Fruit fly (Drosophila melanogaster) whole organism, adult: ENCODE results near the gene Atg4b.

Experiments used
- CG14711 ChIP-seq: fragments of 200-800 bp; sonication (Bioruptor generic); optimal IDR thresholded peaks from 2 replicates; lab custom pipeline; 2018; ENCODE audit warnings: missing biosample characterization, mild to moderate bottlenecking, missing genetic modification characterization, moderate library complexity
- CG1620 ChIP-seq: fragments of 200-800 bp; sonication (Bioruptor generic); optimal IDR thresholded peaks from 2 replicates; lab custom pipeline; 2016; ENCODE audit warnings: missing biosample characterization, missing genetic modification characterization
- CG33017 ChIP-seq: fragments of 200-800 bp; sonication (Bioruptor generic); optimal IDR thresholded peaks from 2 replicates; lab custom pipeline; 2018; ENCODE audit warnings: missing biosample characterization, mild to moderate bottlenecking, missing genetic modification characterization, moderate library complexity
- Hr96 ChIP-seq: fragments of 200-800 bp; sonication (Bioruptor generic); optimal IDR thresholded peaks from 2 replicates; lab custom pipeline; 2016; ENCODE audit warnings: missing biosample characterization, missing genetic modification characterization
- Mnt ChIP-seq: fragments of 200-800 bp; sonication (Bioruptor generic); optimal IDR thresholded peaks from 2 replicates; lab custom pipeline; 2016; ENCODE audit warnings: missing biosample characterization, mild to moderate bottlenecking, missing genetic modification characterization
- cic ChIP-seq: fragments of 200-800 bp; sonication (Bioruptor generic); optimal IDR thresholded peaks from 2 replicates; lab custom pipeline; 2017; ENCODE audit warnings: missing biosample characterization, mild to moderate bottlenecking, missing genetic modification characterization, moderate library complexity
- kay ChIP-seq: fragments of 200-800 bp; sonication (Bioruptor generic); peaks from one replicate; lab custom pipeline; 2016; ENCODE audit warnings: missing biosample characterization, missing genetic modification characterization, borderline replicate concordance

DNA sequence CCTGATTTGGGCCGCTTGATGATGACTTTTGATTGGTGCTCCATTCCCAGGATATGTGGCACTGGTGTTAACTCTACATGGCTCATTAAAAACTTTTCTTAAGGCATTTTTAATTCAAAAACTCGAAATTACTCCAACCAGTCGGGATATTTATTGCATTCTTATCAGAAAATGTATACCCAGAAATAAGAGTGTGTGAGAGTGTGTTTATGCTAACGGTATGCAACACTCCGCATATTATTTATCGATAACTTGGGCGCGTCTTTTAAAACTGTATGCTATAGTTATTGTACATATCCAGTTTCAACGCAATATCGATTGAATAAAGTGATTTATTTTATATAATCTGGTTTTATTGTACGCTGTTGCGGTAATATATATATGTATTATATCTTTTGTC, 10.8 kb upstream of the Atg4b start, which contains the start of gene CG34404:
- no peak for TF ChIP-seq Hr96
- no peak for TF ChIP-seq CG33017 (tag; lab: Kevin White, UChicago)
- no peak for TF ChIP-seq CG14711
- TF ChIP-seq Mnt (GFP tag; lab: Kevin White, UChicago) = peak; percentile 10
- no peak for TF ChIP-seq cic (GFP tag; lab: Kevin White, UChicago)
- TF ChIP-seq CG1620 = peak; percentile 24
- no peak for TF ChIP-seq kay (GFP tag; lab: Kevin White, UChicago)
